Fruit fly (Drosophila melanogaster): ENCODE measurements around the gene CG7920.

The CG7920 gene

DNA sequence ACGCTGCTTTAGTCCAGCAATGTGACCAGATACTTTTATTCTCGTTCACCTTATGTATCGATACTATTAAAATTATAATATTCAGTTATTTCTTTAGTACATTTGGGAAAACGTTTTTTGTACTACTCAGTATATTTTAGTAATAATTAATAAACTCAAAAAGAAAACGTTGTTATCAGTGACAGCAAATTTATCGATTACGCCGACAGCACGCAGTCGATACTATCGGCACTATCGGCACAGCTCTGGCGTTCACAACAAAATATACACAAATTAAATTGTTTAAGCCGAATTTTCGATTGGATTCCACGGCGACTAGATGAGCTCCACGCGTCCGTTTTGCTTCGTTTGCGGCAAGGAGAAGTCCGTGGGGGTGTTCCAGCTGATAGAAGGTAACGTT is 24.4 kb upstream of the CG7920 start, which contains the start of the genes janA, Sry-alpha and Sry-beta (continued):
- TF ChIP-seq CG10979 (tag; optimal IDR thresholded peaks at IDR 0.05) (peak; percentile 7), CG8089 (GFP tag; optimal IDR thresholded peaks at IDR 0.05) (no peak), ro (GFP tag; IDR thresholded peaks at IDR 0.05) (no peak), CG31224 (GFP tag; IDR thresholded peaks at IDR 0.05) (no peak), CG4360 (GFP tag; IDR thresholded peaks at IDR 0.05) (no peak; the same call in 1 of the 2 replicates), lilli (GFP tag; optimal IDR thresholded peaks at IDR 0.05) (peak; percentile 56), HmgZ (tag; optimal IDR thresholded peaks at IDR 0.05) (peak; percentile 55), CG6683 (GFP tag; optimal IDR thresholded peaks at IDR 0.05) (no peak), CG13424 (tag; optimal IDR thresholded peaks at IDR 0.05) (peak; percentile 16), dpn (GFP tag; optimal IDR thresholded peaks at IDR 0.05) (peak in 1 of 2 experiments; percentile 16), Bgb (GFP tag; IDR thresholded peaks at IDR 0.05; ENCODE audit: partially characterized antibody) (peak; percentile 99), kay (GFP tag; optimal IDR thresholded peaks at IDR 0.05) (no peak), Gug (GFP tag; IDR thresholded peaks at IDR 0.05) (peak; percentile 51; the same call in 1 of the 4 replicates), tna (GFP tag; IDR thresholded peaks at IDR 0.05; ENCODE audit: partially characterized antibody) (peak; percentile 98), psq (GFP tag; optimal IDR thresholded peaks at IDR 0.05) (no peak), Dbx (GFP tag; IDR thresholded peaks at IDR 0.05) (peak; percentile 49; the same call in 1 of the 3 replicates), her (GFP tag; optimal IDR thresholded peaks at IDR 0.05) (no peak), CG7987 (GFP tag; optimal IDR thresholded peaks at IDR 0.05) (no peak), CG30403 (GFP tag; optimal IDR thresholded peaks at IDR 0.05) (peak; percentile 16), Dref (GFP tag; IDR thresholded peaks at IDR 0.05) (peak; percentile 92), CG12391 (tag; optimal IDR thresholded peaks at IDR 0.05) (peak; percentile 59), CG12104 (GFP tag; optimal IDR thresholded peaks at IDR 0.05) (no peak), Trl (optimal IDR thresholded peaks at IDR 0.05) (no peak), Trl (GFP tag; optimal IDR thresholded peaks at IDR 0.05) (no peak), nau (GFP tag; optimal IDR thresholded peaks at IDR 0.05) (no peak), stwl (tag; optimal IDR thresholded peaks at IDR 0.05) (peak; percentile 77), CG17829 (tag; optimal IDR thresholded peaks at IDR 0.05) (peak; percentile 63), lov (optimal IDR thresholded peaks at IDR 0.05) (no peak), lov (GFP tag; IDR thresholded peaks at IDR 0.05) (no peak), vvl (GFP tag; IDR thresholded peaks at IDR 0.05) (peak; percentile 42; the same call in 1 of the 2 replicates), sqz (GFP tag; optimal IDR thresholded peaks at IDR 0.05) (no peak), HLH3B (GFP tag; IDR thresholded peaks at IDR 0.05) (no peak), cg (GFP tag; optimal IDR thresholded peaks at IDR 0.05) (no peak), CG14710 (tag; optimal IDR thresholded peaks at IDR 0.05) (peak; percentile 62), CG32767 (GFP tag; IDR thresholded peaks at IDR 0.05) (peak; percentile 69), slbo (GFP tag; IDR thresholded peaks at IDR 0.05) (peak; percentile 24; the same call in 1 of the 2 replicates), prd (optimal IDR thresholded peaks at IDR 0.05) (no peak), prd (GFP tag; IDR thresholded peaks at IDR 0.05) (peak; percentile 10; the same call in 1 of the 3 replicates), CG3838 (GFP tag; optimal IDR thresholded peaks at IDR 0.05) (no peak), CG15011 (GFP tag; optimal IDR thresholded peaks at IDR 0.05) (no peak), Sry-β (GFP tag; optimal IDR thresholded peaks at IDR 0.05) (peak; percentile 54), CG3995 (GFP tag; optimal IDR thresholded peaks at IDR 0.05) (peak; percentile 78), Sry-δ (GFP tag; optimal IDR thresholded peaks at IDR 0.05) (peak; percentile 96), Dll (GFP tag; IDR thresholded peaks at IDR 0.05; ENCODE audit: partially characterized antibody) (peak; percentile 100), CG42726 (GFP tag; IDR thresholded peaks at IDR 0.05; ENCODE audit: partially characterized antibody) (peak; percentile 97), Hsf (GFP tag; optimal IDR thresholded peaks at IDR 0.05) (peak; percentile 22), fd64A (GFP tag; optimal IDR thresholded peaks at IDR 0.05) (no peak), phol (tag; optimal IDR thresholded peaks at IDR 0.05) (peak; percentile 49), mld (GFP tag; IDR thresholded peaks at IDR 0.05; ENCODE audit: partially characterized antibody) (peak; percentile 96), CG10565 (GFP tag; optimal IDR thresholded peaks at IDR 0.05) (no peak), vnd (GFP tag; IDR thresholded peaks at IDR 0.05; ENCODE audit: partially characterized antibody) (peak; percentile 100)
